Fruit fly (Drosophila melanogaster) whole organism, wandering third instar larva: ENCODE results near the gene CG7453.

Experiments used
- Hr83 ChIP-seq: fragments of 200-300 bp; sonication (Bioruptor generic); optimal IDR thresholded peaks from 2 replicates; lab custom pipeline; 2016; ENCODE audit warnings: missing biosample characterization, mild to moderate bottlenecking, missing genetic modification characterization, moderate library complexity; ENCODE audit not compliant: poor library complexity, severe bottlenecking
- Rel ChIP-seq, 2 experiments: fragments of 200-800 bp; sonication (Bioruptor generic) in 1 of 2; optimal IDR thresholded peaks; 2 replicates in 1 of 2; 3 replicates in 1 of 2; lab custom pipeline; 2016 to 2019; ENCODE audit warnings: mild to moderate bottlenecking in 2 of 2, missing biosample characterization in 2 of 2, missing genetic modification characterization in 2 of 2, moderate library complexity in 1 of 2
- sage ChIP-seq: fragments of 200-800 bp; sonication (Bioruptor generic); optimal IDR thresholded peaks from 2 replicates; lab custom pipeline; 2016; ENCODE audit warnings: missing biosample characterization, mild to moderate bottlenecking, missing genetic modification characterization

DNA sequence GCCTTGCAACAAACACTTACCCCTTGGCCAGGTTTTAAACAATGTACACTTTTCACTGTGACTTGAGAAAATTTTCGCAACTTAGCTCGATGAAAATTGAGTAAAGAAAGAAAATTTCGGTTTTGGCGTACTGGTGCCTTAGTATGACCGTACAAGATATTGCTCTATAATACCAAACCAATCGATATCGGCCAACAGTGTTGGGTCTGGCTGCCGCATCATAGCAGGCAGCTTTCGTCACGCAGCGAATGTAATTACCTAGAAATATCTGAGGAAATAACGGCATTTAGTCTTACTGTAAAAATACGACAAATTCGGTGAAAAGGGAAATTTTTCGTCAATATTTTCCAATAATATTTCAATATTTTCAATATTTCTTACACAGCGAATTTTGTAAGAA is 28.0 kb downstream of the CG7453 start, which contains the start of gene Ulp1:
- TF ChIP-seq Hr83 (GFP tag; lab: Kevin White, UChicago): peak; percentile 52
- TF ChIP-seq Rel (GFP tag; optimal IDR thresholded peaks at IDR 0.05; lab: Kevin White, UChicago): no peak
- no peak for TF ChIP-seq Rel (tag; optimal IDR thresholded peaks at IDR 0.05; lab: Kevin White, UChicago)
- no peak for TF ChIP-seq sage (GFP tag; lab: Kevin White, UChicago)
